Worm (Caenorhabditis elegans) whole organism, L4 larva: ENCODE data around the gene ceh-19.

Experiments used
- ceh-28 ChIP-seq: fragments of 150-350 bp; optimal IDR thresholded peaks from 2 replicates; lab custom pipeline; 2014; ENCODE audit warnings: missing biosample characterization, missing genetic modification reagents, missing genetic modification characterization
- egl-27 ChIP-seq: sonication (generic microtip); optimal IDR thresholded peaks from 3 replicates; lab custom pipeline; 2017; ENCODE audit warnings: missing biosample characterization, missing genetic modification reagents, missing genetic modification characterization
- hlh-11 ChIP-seq: fragments of 200-800 bp; sonication (Bioruptor generic); optimal IDR thresholded peaks from 2 replicates; lab custom pipeline; 2018; ENCODE audit warnings: mild to moderate bottlenecking, missing genetic modification characterization, missing compliant biosample characterization
- jun-1 ChIP-seq: fragments of 150-350 bp; optimal IDR thresholded peaks from 2 replicates; lab custom pipeline; 2014; ENCODE audit warnings: missing biosample characterization, missing genetic modification reagents, missing genetic modification characterization
- mdl-1 ChIP-seq, 2 experiments: fragments of 150-350 bp in 1 of 2; sonication (generic microtip) in 1 of 2; optimal IDR thresholded peaks; 2 replicates each; lab custom pipeline; 2014 to 2017; ENCODE audit warnings: missing biosample characterization in 2 of 2, missing genetic modification characterization in 2 of 2
- nhr-11 ChIP-seq: fragments of 150-350 bp; optimal IDR thresholded peaks from 2 replicates; lab custom pipeline; 2014; ENCODE audit warnings: missing biosample characterization, missing genetic modification characterization
- nhr-6 ChIP-seq: fragments of 150-350 bp; optimal IDR thresholded peaks from 2 replicates; lab custom pipeline; 2014; ENCODE audit warnings: missing biosample characterization, missing genetic modification characterization
- pqm-1 ChIP-seq: sonication (generic microtip); optimal IDR thresholded peaks from 2 replicates; lab custom pipeline; 2017; ENCODE audit warnings: missing biosample characterization, missing genetic modification characterization
- unc-39 ChIP-seq: sonication (generic microtip); optimal IDR thresholded peaks from 2 replicates; lab custom pipeline; 2017; ENCODE audit warnings: missing biosample characterization, missing genetic modification characterization
- ztf-11 ChIP-seq: fragments of 150-350 bp; optimal IDR thresholded peaks from 2 replicates; lab custom pipeline; 2014; ENCODE audit warnings: missing biosample characterization, missing genetic modification characterization

DNA sequence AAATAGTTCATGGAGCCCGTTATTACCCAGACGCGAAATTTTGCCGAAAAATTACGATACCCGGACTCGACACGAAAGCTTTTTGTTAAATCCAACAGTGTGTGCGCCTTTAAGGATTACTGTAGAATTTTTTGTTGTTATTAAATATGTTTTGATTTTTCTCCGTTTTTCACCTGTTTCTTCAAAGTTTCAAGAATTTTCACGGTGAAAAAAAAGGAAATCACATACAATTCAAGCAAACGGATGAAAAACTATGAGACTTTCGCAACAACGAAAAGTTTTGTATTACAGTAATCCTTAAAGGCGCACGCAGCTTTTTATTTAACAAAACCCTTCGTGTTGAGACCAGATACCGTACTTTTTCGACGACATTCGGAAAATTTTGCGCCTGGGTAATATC is 1.7 kb downstream of the ceh-19 start:
- TF ChIP-seq nhr-11 (no peak), unc-39 (tag; lab: Kevin White, UChicago) (no peak), egl-27 (tag; lab: Kevin White, UChicago) (no peak), ceh-28 (tag; lab: Kevin White, UChicago) (no peak), pqm-1 (tag; lab: Kevin White, UChicago) (no peak), ztf-11 (tag; lab: Kevin White, UChicago) (no peak), mdl-1 (tag; optimal IDR thresholded peaks at IDR 0.05; lab: Kevin White, UChicago) (no peak), nhr-6 (tag; lab: Kevin White, UChicago) (no peak), hlh-11 (tag; lab: Kevin White, UChicago) (no peak), jun-1 (tag; lab: Kevin White, UChicago) (no peak)
